Worm (Caenorhabditis elegans): ENCODE data around the gene otpl-6.
A peak's percentile ranks its signal among the peaks of the same experiment; 100 is the strongest.

Gene otpl-6

DNA sequence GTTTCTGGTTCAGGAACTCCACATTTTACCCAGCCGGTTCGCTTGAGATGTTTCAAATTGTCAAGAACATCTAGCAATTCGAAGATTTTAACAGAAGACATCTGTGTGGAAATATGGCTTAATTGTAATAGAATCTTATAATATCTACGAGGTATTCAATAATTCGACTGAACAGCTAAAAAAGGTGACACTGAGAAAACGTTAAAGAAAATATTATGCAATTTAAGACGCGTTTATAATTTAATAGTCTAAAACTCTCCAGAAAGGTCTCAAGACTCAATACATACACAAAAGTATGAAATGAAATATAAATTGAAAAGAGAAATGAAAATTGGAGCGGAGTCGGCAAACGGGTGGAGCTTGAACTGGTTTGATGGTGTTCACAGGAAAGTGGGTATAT, 12.5 kb upstream of the otpl-6 start, which contains the start of gene F45F2.9:
F45F2.9 (minus strand) TSS at position 101 of the 400 bp plus-strand sequence.
- no peak for TF ChIP-seq attf-6 (GFP tag; IDR thresholded peaks at IDR 0.05)
- no peak for TF ChIP-seq nfyb-1 (GFP tag; IDR thresholded peaks at IDR 0.05)
- peak; percentile 15 for TF ChIP-seq hrde-1 (tag; optimal IDR thresholded peaks at IDR 0.05; ENCODE audit: borderline replicate concordance)
- TF ChIP-seq Y95B8A.8 (GFP tag; IDR thresholded peaks at IDR 0.05) = no peak
- TF ChIP-seq nfya-1 (tag; optimal IDR thresholded peaks at IDR 0.05; ENCODE audit: borderline replicate concordance, insufficient read depth) = no peak
- no peak for TF ChIP-seq rec-8 (tag; optimal IDR thresholded peaks at IDR 0.05)
- no peak for TF ChIP-seq unc-62 (GFP tag; optimal IDR thresholded peaks at IDR 0.05)

DNA sequence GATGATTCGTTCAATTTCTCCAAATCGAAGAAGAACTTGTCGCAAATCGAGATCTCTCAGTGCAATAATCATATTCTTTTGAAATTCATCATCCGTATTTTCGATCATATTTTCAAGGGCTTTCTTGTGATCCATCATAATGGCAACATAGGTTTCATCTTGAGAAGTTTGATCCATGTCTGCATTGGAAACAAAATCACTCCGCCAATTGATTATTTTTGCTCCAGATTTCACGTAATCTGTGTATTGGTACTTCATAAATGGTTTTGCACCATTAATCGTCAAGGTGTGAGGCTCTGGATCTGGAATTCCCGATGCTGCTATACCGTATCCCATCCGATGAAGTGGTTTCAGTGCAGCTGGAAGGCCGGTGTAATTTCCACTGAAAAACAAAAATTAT, 9.4 kb upstream of the otpl-6 start:
- no peak for TF ChIP-seq lsl-1 (GFP tag; optimal IDR thresholded peaks at IDR 0.05)

- TF ChIP-seq B0336.3 (GFP tag; IDR thresholded peaks at IDR 0.05) (no peak), rec-8 (tag; optimal IDR thresholded peaks at IDR 0.05) (no peak), hlh-26 (GFP tag; conservative IDR thresholded peaks at IDR 0.05) (no peak), K11D2.4 (GFP tag; IDR thresholded peaks at IDR 0.05) (no peak), ztf-28 (GFP tag; IDR thresholded peaks at IDR 0.05) (no peak), F23B12.7 (tag; optimal IDR thresholded peaks at IDR 0.05; ENCODE audit: insufficient read depth) (no peak), ztf-22 (GFP tag; optimal IDR thresholded peaks at IDR 0.05) (no peak), madf-10 (tag; optimal IDR thresholded peaks at IDR 0.05) (no peak), ztf-6 (GFP tag; IDR thresholded peaks at IDR 0.05) (no peak), madf-6 (GFP tag; IDR thresholded peaks at IDR 0.05) (peak; percentile 65), aptf-3 (GFP tag; IDR thresholded peaks at IDR 0.05) (no peak), lsl-1 (GFP tag; optimal IDR thresholded peaks at IDR 0.05) (peak; percentile 5), F57A8.1 (GFP tag; optimal IDR thresholded peaks at IDR 0.05) (no peak), efl-1 (GFP tag; optimal IDR thresholded peaks at IDR 0.05) (peak; percentile 49), rcor-1 (GFP tag; IDR thresholded peaks at IDR 0.05) (no peak), nhr-120 (GFP tag; IDR thresholded peaks at IDR 0.05) (no peak), lir-1 (GFP tag; conservative IDR thresholded peaks at IDR 0.05) (no peak), F52B5.7 (tag; optimal IDR thresholded peaks at IDR 0.05) (no peak), madf-8 (GFP tag; conservative IDR thresholded peaks at IDR 0.05) (0 out of 2 replicates have a peak, but pooled peaks have one; percentile 15), egrh-3 (GFP tag; IDR thresholded peaks at IDR 0.05) (no peak), egl-44 (GFP tag; IDR thresholded peaks at IDR 0.05) (no peak), mel-28 (tag; optimal IDR thresholded peaks at IDR 0.05; ENCODE audit: borderline replicate concordance) (no peak), Y56A3A.18 (GFP tag; IDR thresholded peaks at IDR 0.05) (no peak), C06A6.2 (GFP tag; conservative IDR thresholded peaks at IDR 0.05) (no peak), F37B4.10 (GFP tag; IDR thresholded peaks at IDR 0.05) (no peak), chd-7 (tag; optimal IDR thresholded peaks at IDR 0.05) (no peak), ceh-58 (GFP tag; IDR thresholded peaks at IDR 0.05) (no peak), ZK185.1 (tag; optimal IDR thresholded peaks at IDR 0.05; ENCODE audit: poor library complexity, severe bottlenecking) (no peak), dpl-1 (GFP tag; optimal IDR thresholded peaks at IDR 0.05) (no peak), ama-1 (optimal IDR thresholded peaks at IDR 0.05) (no peak), ama-1 (GFP tag; optimal IDR thresholded peaks at IDR 0.05) (no peak), B0019.2 (GFP tag; conservative IDR thresholded peaks at IDR 0.05) (no peak), ceh-79 (tag; optimal IDR thresholded peaks at IDR 0.05) (no peak)
Measured at ce11 chrV:8517711-8518110, 8.2 kb upstream of the otpl-6 start.

Data from whole organism, young adult.